Worm (Caenorhabditis elegans) whole organism, young adult: ENCODE data around the gene srh-136.

ENCODE experiments used
- B0336.3 ChIP-seq: fragments of 200-800 bp; sonication (Bioruptor generic); IDR thresholded peaks from 2 replicates; pipeline ENCODE4 v1.3.6; 2022; ENCODE audit warnings: missing genetic modification characterization, missing compliant biosample characterization
- F33H1.4 ChIP-seq: fragments of 200-800 bp; sonication (Bioruptor generic); IDR thresholded peaks from 2 replicates; pipeline ENCODE4 v1.3.6; 2022; ENCODE audit warnings: missing genetic modification reagents, missing genetic modification characterization, missing compliant biosample characterization
- F37B4.10 ChIP-seq: fragments of 200-800 bp; sonication (Bioruptor generic); IDR thresholded peaks from 2 replicates; pipeline ENCODE4 v1.3.6; 2022; ENCODE audit warnings: missing genetic modification characterization, missing compliant biosample characterization
- K11D2.4 ChIP-seq: fragments of 200-800 bp; sonication (Bioruptor generic); IDR thresholded peaks from 2 replicates; pipeline ENCODE4 v1.3.6; 2022; ENCODE audit warnings: missing genetic modification reagents, missing genetic modification characterization, missing compliant biosample characterization
- Y53G8AR.9 ChIP-seq: fragments of 200-800 bp; sonication (Bioruptor generic); conservative IDR thresholded peaks from 2 replicates; pipeline ENCODE4 v1.3.6; 2022; ENCODE audit warnings: missing genetic modification reagents, missing genetic modification characterization, missing compliant biosample characterization
- Y79H2A.3 ChIP-seq: fragments of 200-800 bp; sonication (Bioruptor generic); conservative IDR thresholded peaks from 2 replicates; pipeline ENCODE4 v1.3.6; 2022; ENCODE audit warnings: missing genetic modification reagents, missing genetic modification characterization, missing compliant biosample characterization
- ZK185.1 ChIP-seq: sonication (generic microtip); optimal IDR thresholded peaks from 2 replicates; lab custom pipeline; 2016; ENCODE audit warnings: mild to moderate bottlenecking, missing genetic modification characterization, missing compliant biosample characterization; ENCODE audit not compliant: poor library complexity, severe bottlenecking
- ama-1 ChIP-seq, 3 experiments: fragments of 150-350 bp in 1 of 3; sonication (generic microtip) in 2 of 3; optimal IDR thresholded peaks; 2 replicates each; lab custom pipeline; 2014 to 2018; ENCODE audit warnings: missing biosample characterization in 2 of 3, missing genetic modification characterization in 2 of 3, missing genetic modification reagents in 2 of 3
- attf-5 ChIP-seq: fragments of 200-800 bp; sonication (Bioruptor generic); optimal IDR thresholded peaks from 2 replicates; lab custom pipeline; 2018; ENCODE audit warnings: mild to moderate bottlenecking, missing genetic modification characterization, missing compliant biosample characterization
- ceh-100 ChIP-seq: fragments of 200-800 bp; sonication (Bioruptor generic); IDR thresholded peaks from 2 replicates; pipeline ENCODE4 v1.3.6; 2022; ENCODE audit warnings: missing genetic modification reagents, missing genetic modification characterization, missing compliant biosample characterization
- ceh-79 ChIP-seq: sonication (generic microtip); optimal IDR thresholded peaks from 2 replicates; lab custom pipeline; 2017; ENCODE audit warnings: mild to moderate bottlenecking, missing genetic modification characterization, missing compliant biosample characterization
- ceh-91 ChIP-seq: fragments of 200-800 bp; sonication (Bioruptor generic); IDR thresholded peaks from 2 replicates; pipeline ENCODE4 v1.3.6; 2022; ENCODE audit warnings: missing genetic modification reagents, missing genetic modification characterization, missing compliant biosample characterization
- chd-7 ChIP-seq: sonication (generic microtip); optimal IDR thresholded peaks from 2 replicates; lab custom pipeline; 2016; ENCODE audit warnings: mild to moderate bottlenecking, missing genetic modification characterization, moderate library complexity, missing compliant biosample characterization
- dpl-1 ChIP-seq: fragments of 150-350 bp; optimal IDR thresholded peaks from 2 replicates; lab custom pipeline; 2014; ENCODE audit warnings: missing biosample characterization, missing genetic modification reagents, missing genetic modification characterization
- efl-1 ChIP-seq: fragments of 150-350 bp; optimal IDR thresholded peaks from 2 replicates; lab custom pipeline; 2014; ENCODE audit warnings: missing biosample characterization, missing genetic modification reagents, missing genetic modification characterization
- egrh-3 ChIP-seq: fragments of 200-800 bp; sonication (Bioruptor generic); IDR thresholded peaks from 2 replicates; pipeline ENCODE4 v1.3.6; 2022; ENCODE audit warnings: missing genetic modification reagents, missing genetic modification characterization, missing compliant biosample characterization
- hlh-12 ChIP-seq: sonication (generic microtip); optimal IDR thresholded peaks from 2 replicates; lab custom pipeline; 2016; ENCODE audit warnings: missing genetic modification characterization, missing compliant biosample characterization
- hrde-1 ChIP-seq: sonication (generic microtip); optimal IDR thresholded peaks from 2 replicates; lab custom pipeline; 2016; ENCODE audit warnings: missing genetic modification characterization, mild to moderate bottlenecking, missing compliant biosample characterization, moderate library complexity, missing genotype, missing genetic modification reagents, borderline replicate concordance
- let-526 ChIP-seq: fragments of 200-800 bp; sonication (Bioruptor generic); IDR thresholded peaks from 2 replicates; pipeline ENCODE4 v1.3.6; 2022; ENCODE audit warnings: missing genetic modification reagents, missing genetic modification characterization, missing compliant biosample characterization
- madf-10 ChIP-seq: sonication (generic microtip); optimal IDR thresholded peaks from 2 replicates; lab custom pipeline; 2016; ENCODE audit warnings: mild to moderate bottlenecking, missing genetic modification characterization, missing compliant biosample characterization
- mcd-1 ChIP-seq: fragments of 200-800 bp; sonication (Bioruptor generic); IDR thresholded peaks from 2 replicates; pipeline ENCODE4 v1.3.6; 2022; ENCODE audit warnings: missing genetic modification reagents, missing genetic modification characterization, missing compliant biosample characterization
- mel-28 ChIP-seq: sonication (generic microtip); optimal IDR thresholded peaks from 2 replicates; lab custom pipeline; 2016; ENCODE audit warnings: borderline replicate concordance, mild to moderate bottlenecking, missing genetic modification characterization, missing compliant biosample characterization
- nfyb-1 ChIP-seq: fragments of 200-800 bp; sonication (Bioruptor generic); IDR thresholded peaks from 2 replicates; pipeline ENCODE4 v1.3.6; 2022; ENCODE audit warnings: missing genetic modification reagents, missing genetic modification characterization, missing compliant biosample characterization
- rec-8 ChIP-seq, 2 experiments: sonication (generic microtip); optimal IDR thresholded peaks; 2 replicates each; lab custom pipeline; 2016; ENCODE audit warnings: mild to moderate bottlenecking in 2 of 2, missing genetic modification characterization in 2 of 2, missing genetic modification reagents in 2 of 2, missing genotype in 2 of 2, missing biosample characterization in 1 of 2, missing compliant biosample characterization in 1 of 2, moderate library complexity in 1 of 2
- repo-1 ChIP-seq: sonication (generic microtip); optimal IDR thresholded peaks from 2 replicates; lab custom pipeline; 2017; ENCODE audit warnings: mild to moderate bottlenecking, missing genetic modification characterization, missing compliant biosample characterization
- sdz-38 ChIP-seq: sonication (generic microtip); optimal IDR thresholded peaks from 2 replicates; lab custom pipeline; 2016; ENCODE audit warnings: missing genotype, missing genetic modification characterization, missing compliant biosample characterization
- snpc-4 ChIP-seq, 5 experiments: fragments of 150-350 bp in 1 of 5; sonication (generic microtip) in 4 of 5; optimal IDR thresholded peaks; 2 replicates each; lab custom pipeline; 2014 to 2018; ENCODE audit warnings: missing genetic modification characterization in 5 of 5, missing biosample characterization in 3 of 5, antibody characterized with exemption in 2 of 5, mild to moderate bottlenecking in 2 of 5, missing compliant biosample characterization in 2 of 5, missing genotype in 2 of 5, moderate library complexity in 2 of 5, missing genetic modification reagents in 1 of 5
- somi-1 ChIP-seq: fragments of 200-800 bp; sonication (Bioruptor generic); optimal IDR thresholded peaks from 2 replicates; lab custom pipeline; 2018; ENCODE audit warnings: mild to moderate bottlenecking, missing genetic modification characterization, missing compliant biosample characterization
- unc-130 ChIP-seq: sonication (generic microtip); optimal IDR thresholded peaks from 2 replicates; lab custom pipeline; 2016; ENCODE audit warnings: missing genetic modification reagents, missing genetic modification characterization, missing compliant biosample characterization
- unc-62 ChIP-seq: fragments of 150-350 bp; optimal IDR thresholded peaks from 2 replicates; lab custom pipeline; 2014; ENCODE audit warnings: missing biosample characterization, missing genetic modification reagents, missing genetic modification characterization
- zfh-2 ChIP-seq: fragments of 200-800 bp; sonication (Bioruptor generic); conservative IDR thresholded peaks from 2 replicates; pipeline ENCODE4 v1.3.6; 2022; ENCODE audit warnings: missing genetic modification reagents, missing genetic modification characterization, missing compliant biosample characterization
- ztf-25 ChIP-seq: fragments of 200-800 bp; sonication (Bioruptor generic); IDR thresholded peaks from 2 replicates; pipeline ENCODE4 v1.3.6; 2022; ENCODE audit warnings: missing genetic modification reagents, missing genetic modification characterization, missing compliant biosample characterization
- ztf-26 ChIP-seq: sonication (generic microtip); optimal IDR thresholded peaks from 2 replicates; lab custom pipeline; 2017; ENCODE audit warnings: missing genetic modification characterization, missing compliant biosample characterization

Gene srh-136

DNA sequence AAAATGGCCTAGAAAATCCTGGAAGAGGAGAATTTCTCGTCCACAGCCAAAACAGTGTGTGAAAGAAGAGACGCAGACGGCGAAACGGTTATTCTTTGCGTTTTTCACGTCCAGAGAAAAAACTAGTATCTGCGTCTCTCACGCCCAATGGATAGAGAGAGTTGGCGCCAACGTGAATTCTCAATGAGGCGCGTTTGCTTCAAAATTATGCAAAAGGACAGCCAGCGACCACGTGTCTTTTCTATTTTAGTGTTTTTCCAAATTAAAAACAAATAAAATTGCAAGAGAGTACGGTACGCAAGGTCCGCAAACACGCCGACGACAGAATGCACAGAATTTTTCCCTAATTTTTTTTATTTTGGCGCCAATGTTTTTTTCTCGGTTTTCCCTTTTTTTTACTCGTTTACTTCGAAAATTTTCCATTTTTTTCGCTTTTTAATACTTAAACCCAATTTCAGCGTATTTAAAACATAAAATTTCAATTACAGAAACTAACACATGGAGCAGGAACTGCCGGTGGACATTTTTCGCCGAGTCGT, 40.6 kb upstream of the srh-136 start, which contains the start of gene Y32B12B.2 (continued):
- no peak for TF ChIP-seq unc-62 (GFP tag; lab: Kevin White, UChicago)
- TF ChIP-seq snpc-4 (GFP tag; optimal IDR thresholded peaks at IDR 0.05; lab: Kevin White, UChicago) = no peak
- TF ChIP-seq snpc-4 (tag; optimal IDR thresholded peaks at IDR 0.05; lab: Kevin White, UChicago) = peak in 2 of 4 experiments; percentile 52 to 73
- TF ChIP-seq chd-7 = no peak
- peak; percentile 50 for TF ChIP-seq attf-5 (GFP tag; lab: Kevin White, UChicago)
- no peak for TF ChIP-seq F33H1.4 (GFP tag; lab: Robert Waterston, UW)
- peak; percentile 39; the same call in 1 of the 2 replicates for TF ChIP-seq K11D2.4 (GFP tag; lab: Robert Waterston, UW)
- 0 out of 2 replicates have a peak, but pooled peaks have one; percentile 25 for TF ChIP-seq Y53G8AR.9 (GFP tag; lab: Robert Waterston, UW)
- TF ChIP-seq hrde-1 (tag; lab: Kevin White, UChicago) = peak; percentile 13
- TF ChIP-seq ZK185.1 = no peak
- TF ChIP-seq dpl-1 (GFP tag; lab: Kevin White, UChicago) = peak; percentile 76
- TF ChIP-seq unc-130 (GFP tag; lab: Kevin White, UChicago) = peak; percentile 26
- no peak for TF ChIP-seq rec-8 (tag; optimal IDR thresholded peaks at IDR 0.05; lab: Kevin White, UChicago)
- no peak for TF ChIP-seq mel-28 (tag; lab: Kevin White, UChicago)
- peak; percentile 85 for TF ChIP-seq mcd-1
- no peak for TF ChIP-seq egrh-3 (GFP tag; lab: Robert Waterston, UW)
- no peak for TF ChIP-seq ceh-79 (tag; lab: Kevin White, UChicago)
- TF ChIP-seq F37B4.10 (GFP tag; lab: Robert Waterston, UW) = no peak
- peak; percentile 53 for TF ChIP-seq ceh-91
- TF ChIP-seq somi-1 = peak; percentile 22
- TF ChIP-seq nfyb-1 = peak; percentile 74
- peak; percentile 63; the same call in 1 of the 2 replicates for TF ChIP-seq B0336.3 (GFP tag; lab: Robert Waterston, UW)

DNA sequence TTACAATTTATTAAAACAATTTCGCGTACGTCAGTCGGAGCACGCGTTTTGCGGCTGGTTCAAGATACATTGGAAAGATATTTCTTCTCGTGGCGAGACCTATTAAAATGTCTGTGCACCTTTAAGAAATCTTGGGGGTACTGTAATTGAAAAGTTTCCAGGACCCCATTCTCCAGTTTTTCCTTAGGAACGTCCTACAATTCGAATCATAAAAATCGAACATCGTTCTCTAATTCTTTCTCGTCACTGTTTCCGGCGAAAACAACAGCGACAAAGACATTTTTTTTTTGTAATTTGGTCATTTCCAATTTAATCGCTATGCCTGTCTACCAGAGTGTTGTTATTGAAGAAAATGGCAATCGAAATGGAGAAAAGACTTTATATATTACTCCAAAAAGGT, 39.3 kb upstream of the srh-136 start, which contains the start of gene Y32B12B.1:
Gene Y32B12B.1 (plus strand): TSS at position 301 of the 400 bp plus-strand sequence.
- TF ChIP-seq hlh-12 (no peak), repo-1 (tag; lab: Kevin White, UChicago) (no peak), zfh-2 (GFP tag; lab: Robert Waterston, UW) (no peak), sdz-38 (no peak), Y79H2A.3 (GFP tag; lab: Robert Waterston, UW) (no peak)

DNA sequence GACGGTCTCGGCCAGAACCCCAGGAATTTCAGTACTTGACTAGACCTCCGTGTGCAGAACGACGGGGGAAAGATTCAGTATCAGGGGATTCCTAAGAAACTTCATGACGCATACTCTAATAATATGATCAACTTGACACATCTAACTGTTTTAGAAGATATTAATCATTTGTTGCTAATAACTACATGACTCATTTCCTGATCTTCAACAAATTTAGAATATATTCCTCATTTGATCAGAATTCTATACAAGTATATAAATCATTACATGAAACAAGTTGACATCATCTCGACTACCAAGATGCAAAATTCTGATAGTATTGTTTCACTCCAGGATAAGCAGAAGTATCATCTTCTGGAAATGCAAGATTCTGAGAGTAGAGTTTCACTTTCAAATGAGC, 37.8 kb upstream of the srh-136 start, which contains the start of gene Y32B12B.8:
Gene Y32B12B.8 (plus strand): TSS at position 301 of the 400 bp plus-strand sequence.
- TF ChIP-seq ZK185.1 = no peak
- no peak for TF ChIP-seq efl-1
- no peak for TF ChIP-seq ztf-25
- TF ChIP-seq ama-1 (optimal IDR thresholded peaks at IDR 0.05; lab: Kevin White, UChicago) = no peak
- TF ChIP-seq ama-1 (GFP tag; optimal IDR thresholded peaks at IDR 0.05; lab: Kevin White, UChicago) = no peak
- no peak for TF ChIP-seq rec-8 (tag; optimal IDR thresholded peaks at IDR 0.05; lab: Kevin White, UChicago)
- no peak for TF ChIP-seq ztf-26 (tag; lab: Kevin White, UChicago)
- no peak for TF ChIP-seq let-526 (GFP tag; lab: Robert Waterston, UW)
- TF ChIP-seq ceh-100 (GFP tag; lab: Robert Waterston, UW) = no peak

ce11 chrV:16534000-16534399, 36.6 kb upstream of the srh-136 start, which contains the start of gene cpr-2:
TSS of gene cpr-2 (minus strand) at chrV:16534100.
- TF ChIP-seq madf-10 (tag; lab: Kevin White, UChicago) = no peak
